Worm (Caenorhabditis elegans) whole organism, mixed stage, embryonic: Measurements from ENCODE around the gene sax-7.

ENCODE experiments used
- ceh-83 ChIP-seq: fragments of 200-800 bp; sonication (Bioruptor generic); optimal IDR thresholded peaks from 2 replicates; lab custom pipeline; 2018; ENCODE audit warnings: mild to moderate bottlenecking, missing genetic modification characterization, missing compliant biosample characterization
- ces-1 ChIP-seq: fragments of 150-350 bp; optimal IDR thresholded peaks from 2 replicates; lab custom pipeline; 2014; ENCODE audit warnings: missing biosample characterization, missing genetic modification reagents, missing genetic modification characterization
- elt-3 ChIP-seq: fragments of 150-350 bp; optimal IDR thresholded peaks from 2 replicates; lab custom pipeline; 2014; ENCODE audit warnings: missing biosample characterization, missing genetic modification characterization
- lin-13 ChIP-seq: fragments of 150-350 bp; optimal IDR thresholded peaks from 2 replicates; lab custom pipeline; 2014; ENCODE audit warnings: missing biosample characterization, missing genetic modification characterization
- lin-32 ChIP-seq: fragments of 200-800 bp; sonication (Bioruptor generic); optimal IDR thresholded peaks from 2 replicates; lab custom pipeline; 2018; ENCODE audit warnings: mild to moderate bottlenecking, missing genetic modification characterization, missing compliant biosample characterization
- nhr-76 ChIP-seq: sonication (generic microtip); optimal IDR thresholded peaks from 2 replicates; lab custom pipeline; 2017; ENCODE audit warnings: missing biosample characterization, missing genetic modification characterization
- unc-120 ChIP-seq: sonication (generic microtip); optimal IDR thresholded peaks from 2 replicates; lab custom pipeline; 2017; ENCODE audit warnings: missing genetic modification characterization, missing compliant biosample characterization; ENCODE audit not compliant: poor library complexity, severe bottlenecking
- unc-62 ChIP-seq: fragments of 150-350 bp; optimal IDR thresholded peaks from 2 replicates; lab custom pipeline; 2014; ENCODE audit warnings: missing biosample characterization, missing genetic modification reagents, missing genetic modification characterization

DNA sequence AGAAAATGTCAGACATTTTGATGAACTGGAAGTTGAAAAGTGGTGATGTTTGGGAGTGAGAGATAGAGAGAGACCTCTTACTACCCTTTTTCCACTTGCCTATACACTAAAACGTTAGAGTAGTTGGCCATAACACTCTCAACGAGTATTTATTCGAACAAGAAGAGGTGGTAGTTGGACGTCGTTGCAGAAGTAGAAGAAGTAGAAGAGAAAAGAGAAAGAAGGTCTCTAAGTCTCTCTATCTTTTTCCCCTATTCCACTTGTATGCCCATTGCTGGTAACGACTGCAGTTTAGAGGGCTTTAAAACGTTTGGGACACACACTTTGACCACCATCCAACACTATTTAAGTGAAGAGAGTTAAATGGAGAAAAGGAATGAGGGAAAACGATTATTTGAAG, 29.1 kb downstream of the sax-7 start:
- no peak for TF ChIP-seq ces-1 (GFP tag; lab: Kevin White, UChicago)
- no peak for TF ChIP-seq nhr-76
- no peak for TF ChIP-seq elt-3 (tag; lab: Kevin White, UChicago)
- TF ChIP-seq unc-62 (GFP tag; lab: Kevin White, UChicago), result no peak
- TF ChIP-seq ceh-83 (GFP tag; lab: Kevin White, UChicago), result no peak
- no peak for TF ChIP-seq lin-13
- TF ChIP-seq lin-32 (GFP tag; lab: Kevin White, UChicago), result no peak
- no peak for TF ChIP-seq unc-120 (tag; lab: Kevin White, UChicago)
